Fruit fly (Drosophila melanogaster): ENCODE data around the gene CG9921.
A peak's percentile ranks its signal among the peaks of the same experiment; 100 is the strongest.

- TF ChIP-seq pad (GFP tag; optimal IDR thresholded peaks at IDR 0.05) (no peak), Mnt (GFP tag; optimal IDR thresholded peaks at IDR 0.05) (peak; percentile 61), CG12768 (GFP tag; optimal IDR thresholded peaks at IDR 0.05) (no peak), tj (GFP tag; optimal IDR thresholded peaks at IDR 0.05) (peak; percentile 34), cnc (optimal IDR thresholded peaks at IDR 0.05) (no peak), CG5204 (GFP tag; optimal IDR thresholded peaks at IDR 0.05) (no peak), CG7101 (tag; optimal IDR thresholded peaks at IDR 0.05) (no peak), CG11617 (GFP tag; optimal IDR thresholded peaks at IDR 0.05) (no peak), bab1 (GFP tag; optimal IDR thresholded peaks at IDR 0.05) (no peak), ovo (GFP tag; optimal IDR thresholded peaks at IDR 0.05) (peak; percentile 25), kay (GFP tag; ENCODE audit: borderline replicate concordance) (peak; percentile 7), Crg-1 (GFP tag; optimal IDR thresholded peaks at IDR 0.05) (no peak), CG1620 (GFP tag; optimal IDR thresholded peaks at IDR 0.05) (no peak)
Measured at dm6 chrX:16281717-16282529, 51.5 kb downstream of the CG9921 start.

Data from whole organism, adult.